Fruit fly (Drosophila melanogaster) whole organism, embryonic: Measurements from ENCODE around the gene Ugt35E2.

Source experiments
- CG11696 ChIP-seq: fragments of 200-800 bp; sonication (Bioruptor generic); IDR thresholded peaks from 2 replicates; pipeline ENCODE4 v1.3.6; 2022; ENCODE audit warnings: missing biosample characterization, missing genetic modification characterization
- CG13296 ChIP-seq: fragments of 200-800 bp; sonication (Bioruptor generic); optimal IDR thresholded peaks from 3 replicates; lab custom pipeline; 2018; ENCODE audit warnings: missing biosample characterization, mild to moderate bottlenecking, missing genetic modification characterization
- CG13775 ChIP-seq: fragments of 200-800 bp; sonication (Bioruptor generic); optimal IDR thresholded peaks from 3 replicates; lab custom pipeline; 2017; ENCODE audit warnings: missing biosample characterization, mild to moderate bottlenecking, missing genetic modification characterization
- CG1602 ChIP-seq: fragments of 200-800 bp; sonication (Bioruptor generic); optimal IDR thresholded peaks from 3 replicates; lab custom pipeline; 2016; ENCODE audit warnings: missing biosample characterization, missing genetic modification characterization
- CG17186 ChIP-seq: fragments of 200-800 bp; sonication (Bioruptor generic); optimal IDR thresholded peaks from 3 replicates; lab custom pipeline; 2017; ENCODE audit warnings: missing biosample characterization, missing genetic modification reagents, missing genetic modification characterization
- CG17829 ChIP-seq: fragments of 200-800 bp; optimal IDR thresholded peaks from 2 replicates; lab custom pipeline; 2019; ENCODE audit warnings: missing biosample characterization, mild to moderate bottlenecking, missing genetic modification characterization, moderate library complexity
- CG18619 ChIP-seq: fragments of 200-800 bp; sonication (Bioruptor generic); optimal IDR thresholded peaks from 3 replicates; lab custom pipeline; 2017; ENCODE audit warnings: missing biosample characterization, mild to moderate bottlenecking, missing genetic modification characterization
- CG2116 ChIP-seq: fragments of 200-800 bp; sonication (Bioruptor generic); optimal IDR thresholded peaks from 3 replicates; lab custom pipeline; 2018; ENCODE audit warnings: missing biosample characterization, mild to moderate bottlenecking, missing genetic modification characterization
- CG31441 ChIP-seq: fragments of 200-800 bp; sonication (Bioruptor generic); IDR thresholded peaks from 2 replicates; pipeline ENCODE4 v1.3.6; 2022; ENCODE audit warnings: missing biosample characterization, missing genetic modification characterization
- CG32767 ChIP-seq: fragments of 200-800 bp; sonication (Bioruptor generic); IDR thresholded peaks from 2 replicates; pipeline ENCODE4 v1.3.6; 2022; ENCODE audit warnings: missing biosample characterization, missing genetic modification characterization
- CG33557 ChIP-seq: fragments of 200-800 bp; sonication (Bioruptor generic); optimal IDR thresholded peaks from 2 replicates; lab custom pipeline; 2019; ENCODE audit warnings: missing biosample characterization, mild to moderate bottlenecking, missing genetic modification characterization, moderate library complexity
- CG4820 ChIP-seq: fragments of 200-800 bp; sonication (Bioruptor generic); optimal IDR thresholded peaks from 3 replicates; lab custom pipeline; 2016; ENCODE audit warnings: missing biosample characterization, missing genetic modification characterization
- CG7745 ChIP-seq: fragments of 200-800 bp; sonication (Bioruptor generic); optimal IDR thresholded peaks from 2 replicates; lab custom pipeline; 2018; ENCODE audit warnings: missing biosample characterization, mild to moderate bottlenecking, missing genetic modification characterization, moderate library complexity
- CG9437 ChIP-seq: fragments of 200-800 bp; sonication (Bioruptor generic); optimal IDR thresholded peaks from 2 replicates; lab custom pipeline; 2018; ENCODE audit warnings: missing biosample characterization, mild to moderate bottlenecking, missing genetic modification characterization
- Dbx ChIP-seq: fragments of 200-800 bp; sonication (Bioruptor generic); IDR thresholded peaks from 3 replicates; pipeline ENCODE4 v1.3.6; 2022; ENCODE audit warnings: missing biosample characterization, missing genetic modification characterization
- Dfd ChIP-seq, 2 experiments: fragments of >200 bp; optimal IDR thresholded peaks; 2 replicates each; lab custom pipeline; 2017; ENCODE audit warnings: missing biosample characterization in 2 of 2, missing genetic modification characterization in 2 of 2
- Doc3 ChIP-seq: fragments of 200-800 bp; sonication (Bioruptor generic); IDR thresholded peaks from 3 replicates; pipeline ENCODE4 v1.3.6; 2022; ENCODE audit warnings: missing biosample characterization, missing genetic modification characterization; ENCODE audit not compliant: partially characterized antibody
- Fer3 ChIP-seq: fragments of 200-800 bp; sonication (Bioruptor generic); optimal IDR thresholded peaks from 2 replicates; lab custom pipeline; 2018; ENCODE audit warnings: missing biosample characterization, mild to moderate bottlenecking, missing genetic modification characterization, moderate library complexity
- HHEX ChIP-seq: fragments of 200-800 bp; sonication (Bioruptor generic); optimal IDR thresholded peaks from 3 replicates; lab custom pipeline; 2017; ENCODE audit warnings: missing biosample characterization, mild to moderate bottlenecking, missing genetic modification characterization, missing genetic modification reagents
- HLH3B ChIP-seq: fragments of 200-800 bp; sonication (Bioruptor generic); IDR thresholded peaks from 2 replicates; pipeline ENCODE4 v1.3.6; 2022; ENCODE audit warnings: missing biosample characterization, missing genetic modification characterization
- Meics ChIP-seq: fragments of 200-800 bp; sonication (Bioruptor generic); optimal IDR thresholded peaks from 2 replicates; lab custom pipeline; 2017; ENCODE audit warnings: missing biosample characterization, mild to moderate bottlenecking, missing genetic modification characterization
- NC2β ChIP-seq: fragments of 200-800 bp; sonication (Bioruptor generic); optimal IDR thresholded peaks from 2 replicates; lab custom pipeline; 2016; ENCODE audit warnings: missing biosample characterization, missing genetic modification characterization
- Nf-YC ChIP-seq: fragments of 200-800 bp; optimal IDR thresholded peaks from 3 replicates; lab custom pipeline; 2019; ENCODE audit warnings: missing biosample characterization, mild to moderate bottlenecking, missing genetic modification characterization, moderate library complexity
- Optix ChIP-seq: fragments of 200-800 bp; sonication (Bioruptor generic); IDR thresholded peaks from 3 replicates; pipeline ENCODE4 v1.3.6; 2022; ENCODE audit warnings: missing biosample characterization, missing genetic modification characterization
- Ptx1 ChIP-seq: fragments of 200-800 bp; sonication (Bioruptor generic); IDR thresholded peaks from 2 replicates; pipeline ENCODE4 v1.3.6; 2022; ENCODE audit warnings: missing biosample characterization, missing genetic modification characterization
- Trl ChIP-seq, 3 experiments: fragments of >200 bp in 2 of 3; fragments of 200-800 bp in 1 of 3; sonication (Bioruptor generic) in 1 of 3; optimal IDR thresholded peaks; 2 replicates in 1 of 3; 3 replicates in 2 of 3; lab custom pipeline; 2016 to 2017; ENCODE audit warnings: missing biosample characterization in 1 of 3, missing genetic modification characterization in 1 of 3
- bbx ChIP-seq: fragments of 200-800 bp; sonication (Bioruptor generic); IDR thresholded peaks from 2 replicates; pipeline ENCODE4 v1.3.6; 2022; ENCODE audit warnings: missing biosample characterization, missing genetic modification characterization; ENCODE audit not compliant: partially characterized antibody
- bigmax ChIP-seq: fragments of 200-800 bp; sonication (Bioruptor generic); optimal IDR thresholded peaks from 2 replicates; lab custom pipeline; 2018; ENCODE audit warnings: missing biosample characterization, mild to moderate bottlenecking, missing genetic modification characterization
- exex ChIP-seq: fragments of 200-800 bp; sonication (Bioruptor generic); optimal IDR thresholded peaks from 4 replicates; lab custom pipeline; 2018; ENCODE audit warnings: missing biosample characterization, mild to moderate bottlenecking, missing genetic modification characterization, moderate library complexity
- fd64A ChIP-seq: fragments of 200-800 bp; sonication (Bioruptor generic); optimal IDR thresholded peaks from 3 replicates; lab custom pipeline; 2018; ENCODE audit warnings: missing biosample characterization, mild to moderate bottlenecking, missing genetic modification characterization
- gce ChIP-seq: fragments of 200-800 bp; sonication (Bioruptor generic); IDR thresholded peaks from 3 replicates; pipeline ENCODE4 v1.3.6; 2022; ENCODE audit warnings: missing biosample characterization, missing genetic modification characterization
- gem ChIP-seq: fragments of 200-800 bp; sonication (Bioruptor generic); optimal IDR thresholded peaks from 2 replicates; lab custom pipeline; 2019; ENCODE audit warnings: missing biosample characterization, mild to moderate bottlenecking, missing genetic modification characterization, moderate library complexity
- hb ChIP-seq: fragments of 200-800 bp; sonication (Bioruptor generic); IDR thresholded peaks from 3 replicates; pipeline ENCODE4 v1.3.6; 2022; ENCODE audit warnings: missing biosample characterization, missing genetic modification characterization; ENCODE audit not compliant: partially characterized antibody
- hkb ChIP-seq, 2 experiments: fragments of 200-800 bp in 1 of 2; fragments of >200 bp in 1 of 2; sonication (Bioruptor generic) in 1 of 2; IDR thresholded peaks in 1 of 2; optimal IDR thresholded peaks in 1 of 2; 2 replicates each; pipeline versions ENCODE4 v1.3.6 to Lab custom; 2017 to 2022; ENCODE audit warnings: missing biosample characterization in 1 of 2, missing genetic modification characterization in 1 of 2
- hth ChIP-seq: fragments of >200 bp; optimal IDR thresholded peaks from 2 replicates; lab custom pipeline; 2017; ENCODE audit warnings: inconsistent platforms
- kah ChIP-seq: fragments of 200-800 bp; sonication (Bioruptor generic); optimal IDR thresholded peaks from 2 replicates; lab custom pipeline; 2018; ENCODE audit warnings: missing biosample characterization, mild to moderate bottlenecking, missing genetic modification characterization
- klu ChIP-seq: fragments of 200-800 bp; sonication (Bioruptor generic); IDR thresholded peaks from 2 replicates; pipeline ENCODE4 v1.3.6; 2022; ENCODE audit warnings: missing biosample characterization, missing genetic modification characterization
- knrl ChIP-seq: fragments of 200-800 bp; sonication (Bioruptor generic); IDR thresholded peaks from 3 replicates; pipeline ENCODE4 v1.3.6; 2022; ENCODE audit warnings: missing biosample characterization, missing genetic modification characterization; ENCODE audit not compliant: partially characterized antibody
- odd ChIP-seq: fragments of 200-800 bp; sonication (Bioruptor generic); optimal IDR thresholded peaks from 2 replicates; lab custom pipeline; 2017; ENCODE audit warnings: missing biosample characterization, mild to moderate bottlenecking, missing genetic modification characterization
- pros ChIP-seq: fragments of 200-800 bp; sonication (Bioruptor generic); optimal IDR thresholded peaks from 3 replicates; lab custom pipeline; 2019; ENCODE audit warnings: missing biosample characterization, mild to moderate bottlenecking, missing genetic modification characterization, moderate library complexity
- sens-2 ChIP-seq: fragments of 200-800 bp; sonication (Bioruptor generic); IDR thresholded peaks from 2 replicates; pipeline ENCODE4 v1.3.6; 2022; ENCODE audit warnings: missing biosample characterization, missing genetic modification characterization
- sqz ChIP-seq: fragments of 200-800 bp; sonication (Bioruptor generic); optimal IDR thresholded peaks from 3 replicates; lab custom pipeline; 2018; ENCODE audit warnings: missing biosample characterization, mild to moderate bottlenecking, missing genetic modification characterization
- ssp ChIP-seq: fragments of 200-800 bp; sonication (Bioruptor generic); IDR thresholded peaks from 2 replicates; pipeline ENCODE4 v1.3.6; 2022; ENCODE audit warnings: missing biosample characterization, missing genetic modification characterization
- tap ChIP-seq: fragments of 200-800 bp; optimal IDR thresholded peaks from 3 replicates; lab custom pipeline; 2019; ENCODE audit warnings: missing biosample characterization, mild to moderate bottlenecking, missing genetic modification characterization, moderate library complexity
- tup ChIP-seq: fragments of 200-800 bp; sonication (Bioruptor generic); optimal IDR thresholded peaks from 2 replicates; lab custom pipeline; 2016; ENCODE audit warnings: missing biosample characterization, mild to moderate bottlenecking, missing genetic modification characterization, moderate library complexity
- vvl ChIP-seq: fragments of 200-800 bp; sonication (Bioruptor generic); IDR thresholded peaks from 2 replicates; pipeline ENCODE4 v1.3.6; 2022; ENCODE audit warnings: missing biosample characterization, missing genetic modification characterization
- zf30C ChIP-seq: fragments of 200-800 bp; sonication (Bioruptor generic); optimal IDR thresholded peaks from 3 replicates; lab custom pipeline; 2018; ENCODE audit warnings: missing biosample characterization, mild to moderate bottlenecking, missing genetic modification characterization
- zfh1 ChIP-seq: fragments of 200-800 bp; sonication (Bioruptor generic); IDR thresholded peaks from 3 replicates; pipeline ENCODE4 v1.3.6; 2022; ENCODE audit warnings: missing biosample characterization, missing genetic modification characterization

The Ugt35E2 gene

DNA sequence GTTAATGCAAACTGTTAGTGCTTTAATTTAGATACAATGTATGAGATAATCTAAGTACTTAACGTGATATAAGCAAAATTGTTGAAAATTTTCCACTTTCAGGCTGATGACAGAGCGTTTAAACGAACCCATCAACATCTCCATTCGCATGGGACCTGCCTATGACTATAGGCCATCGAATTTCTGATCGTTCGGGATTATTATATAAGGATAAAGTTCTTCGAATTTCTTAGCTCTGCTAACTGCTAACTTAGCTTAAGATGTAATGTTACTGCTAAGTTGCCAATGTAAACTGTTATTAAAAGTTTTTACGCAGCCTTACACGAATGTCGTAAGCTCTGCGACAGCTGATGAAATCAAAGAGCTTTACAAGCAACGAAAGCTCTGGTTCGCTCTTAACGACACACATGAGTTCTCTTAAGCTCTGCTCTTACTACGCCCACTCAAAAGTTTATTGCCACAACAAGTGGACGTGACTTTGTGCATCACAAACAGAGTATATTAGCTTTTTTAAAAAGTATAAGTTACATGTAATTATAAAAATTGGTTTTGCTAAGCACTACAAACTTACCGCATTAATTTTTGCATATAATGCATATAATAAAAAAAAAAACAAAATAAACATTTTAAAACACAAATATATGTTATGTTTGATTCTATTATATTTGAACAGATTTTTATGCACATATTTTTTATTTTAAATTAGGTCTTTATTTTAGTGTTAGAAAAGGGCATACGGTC is 29.0 kb upstream of the Ugt35E2 start (continued):
- TF ChIP-seq gem (peak; percentile 100), CG2116 (GFP tag; lab: Kevin White, UChicago) (peak; percentile 79), sqz (GFP tag; lab: Kevin White, UChicago) (peak; percentile 96), zf30C (GFP tag; lab: Kevin White, UChicago) (no peak), klu (GFP tag; lab: Robert Waterston, UW) (peak; percentile 99), CG4820 (GFP tag; lab: Kevin White, UChicago) (peak; percentile 97), Dfd (GFP tag; optimal IDR thresholded peaks at IDR 0.05; lab: Kevin White, UChicago) (peak in 1 of 2 experiments; percentile 95), CG18619 (GFP tag; lab: Kevin White, UChicago) (peak; percentile 99), bbx (GFP tag; lab: Robert Waterston, UW) (no peak; the same call in 1 of the 2 replicates), CG13775 (GFP tag; lab: Kevin White, UChicago) (peak; percentile 98), CG17186 (GFP tag; lab: Kevin White, UChicago) (peak; percentile 80), knrl (no peak), odd (GFP tag; lab: Kevin White, UChicago) (peak; percentile 98), CG32767 (GFP tag; lab: Robert Waterston, UW) (peak; percentile 99), fd64A (GFP tag; lab: Kevin White, UChicago) (peak; percentile 85), sens-2 (GFP tag; lab: Robert Waterston, UW) (peak; percentile 82), HLH3B (GFP tag; lab: Robert Waterston, UW) (peak; percentile 98), pros (peak; percentile 77), hkb (optimal IDR thresholded peaks at IDR 0.05; lab: Kevin White, UChicago) (no peak), hkb (GFP tag; IDR thresholded peaks at IDR 0.05; lab: Robert Waterston, UW) (peak; percentile 98), Fer3 (tag; lab: Kevin White, UChicago) (peak; percentile 98), Optix (GFP tag; lab: Robert Waterston, UW) (no peak; the same call in 2 of the 3 replicates), hb (GFP tag; lab: Robert Waterston, UW) (no peak), tap (tag; lab: Kevin White, UChicago) (peak; percentile 89), Doc3 (GFP tag; lab: Robert Waterston, UW) (no peak), CG7745 (no peak), CG33557 (GFP tag; lab: Kevin White, UChicago) (peak; percentile 90), exex (tag; lab: Kevin White, UChicago) (peak; percentile 94), gce (GFP tag; lab: Robert Waterston, UW) (peak; percentile 96), Trl (optimal IDR thresholded peaks at IDR 0.05; lab: Kevin White, UChicago) (peak; percentile 71 to 81), Trl (GFP tag; optimal IDR thresholded peaks at IDR 0.05; lab: Kevin White, UChicago) (peak; percentile 81), Dbx (GFP tag; lab: Robert Waterston, UW) (peak; percentile 99), CG31441 (GFP tag; lab: Robert Waterston, UW) (peak; percentile 100), ssp (GFP tag; lab: Robert Waterston, UW) (peak; percentile 95), NC2β (GFP tag; lab: Kevin White, UChicago) (peak; percentile 55), hth (no peak), HHEX (GFP tag; lab: Kevin White, UChicago) (peak; percentile 98), Ptx1 (peak; percentile 99), vvl (peak; percentile 98), Nf-YC (tag; lab: Kevin White, UChicago) (peak; percentile 88), Meics (GFP tag; lab: Kevin White, UChicago) (peak; percentile 99), zfh1 (GFP tag; lab: Robert Waterston, UW) (peak; percentile 97), CG13296 (peak; percentile 99), tup (GFP tag; lab: Kevin White, UChicago) (peak; percentile 69), CG11696 (GFP tag; lab: Robert Waterston, UW) (peak; percentile 86), kah (GFP tag; lab: Kevin White, UChicago) (peak; percentile 97), bigmax (peak; percentile 49), CG1602 (GFP tag; lab: Kevin White, UChicago) (peak; percentile 97), CG17829 (tag; lab: Kevin White, UChicago) (peak; percentile 96), CG9437 (GFP tag; lab: Kevin White, UChicago) (peak; percentile 97)
